Worm (Caenorhabditis elegans): ENCODE results near the gene C28A5.1.

DNA sequence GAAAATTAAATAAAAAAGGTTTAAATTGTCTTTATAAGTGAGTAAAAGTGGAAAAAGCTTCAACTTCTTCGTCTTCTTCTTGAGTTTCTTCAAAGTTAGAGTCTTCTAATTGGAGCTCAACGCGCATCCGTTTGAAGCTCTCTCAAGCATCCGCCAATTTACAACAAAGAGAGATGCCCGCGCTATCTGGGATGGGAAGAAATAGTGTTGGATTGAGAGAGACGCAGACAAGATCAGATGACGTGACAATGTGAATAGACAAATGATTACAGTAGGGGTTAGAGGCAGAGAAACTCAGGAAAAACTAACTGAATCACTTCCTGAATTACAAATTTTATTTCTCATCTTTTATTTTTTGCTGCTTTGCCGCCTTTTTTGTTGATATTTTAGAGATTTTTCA, 48.8 kb upstream of the C28A5.1 start:
- TF ChIP-seq tbx-2 (tag; optimal IDR thresholded peaks at IDR 0.05) (no peak), egl-27 (tag; optimal IDR thresholded peaks at IDR 0.05) (no peak), unc-62 (GFP tag; optimal IDR thresholded peaks at IDR 0.05) (no peak), nhr-237 (tag; optimal IDR thresholded peaks at IDR 0.05) (no peak), mdl-1 (tag; optimal IDR thresholded peaks at IDR 0.05) (no peak), nhr-77 (tag; optimal IDR thresholded peaks at IDR 0.05) (no peak), nhr-12 (tag; optimal IDR thresholded peaks at IDR 0.05) (no peak), ceh-9 (tag; optimal IDR thresholded peaks at IDR 0.05) (no peak), nhr-23 (tag; optimal IDR thresholded peaks at IDR 0.05) (no peak), nhr-76 (tag; optimal IDR thresholded peaks at IDR 0.05) (no peak), ztf-11 (tag; optimal IDR thresholded peaks at IDR 0.05) (no peak), fos-1 (tag; optimal IDR thresholded peaks at IDR 0.05) (no peak), nhr-28 (tag; optimal IDR thresholded peaks at IDR 0.05) (no peak)
